Worm (Caenorhabditis elegans) whole organism, L4/young adult: Measurements from ENCODE around the gene Y25C1A.14.

Experiments used
- W03F9.2 ChIP-seq: fragments of 150-350 bp; optimal IDR thresholded peaks from 2 replicates; lab custom pipeline; 2014; ENCODE audit warnings: missing biosample characterization, missing genetic modification characterization
- him-1 ChIP-seq: sonication (generic microtip); optimal IDR thresholded peaks from 2 replicates; lab custom pipeline; 2016; ENCODE audit warnings: missing genotype, missing genetic modification reagents, missing genetic modification characterization, missing compliant biosample characterization

DNA sequence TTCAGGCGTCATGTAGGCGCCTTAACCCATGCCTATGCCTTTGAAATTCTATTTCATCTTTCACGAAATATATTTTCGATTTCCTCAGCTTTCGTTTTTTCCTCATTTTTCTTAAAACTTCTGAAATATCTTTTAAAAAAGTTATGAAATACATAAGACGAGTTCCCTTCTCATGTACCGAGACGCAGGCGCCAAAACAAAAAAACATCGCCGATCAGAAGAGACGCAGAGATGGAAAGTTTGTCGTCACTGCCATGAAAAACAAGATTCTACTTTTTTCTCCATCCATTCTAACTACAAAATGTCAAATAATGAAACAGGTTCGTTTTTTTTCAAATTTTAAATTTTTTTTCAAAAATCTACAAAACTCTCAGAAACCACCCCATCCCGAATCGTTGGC lies 32.2 kb upstream of the Y25C1A.14 start, which contains the start of gene chil-24:
- TF ChIP-seq W03F9.2 (no peak), him-1 (tag; lab: Kevin White, UChicago) (no peak)
